Fruit fly (Drosophila melanogaster): Measurements from ENCODE around the gene CG13678.
A peak's percentile ranks its signal among the peaks of the same experiment; 100 is the strongest.

Gene CG13678

dm6 chr3L:8186627-8187396 is 35.1 kb upstream of the CG13678 start, which contains the start of the genes ERR and Atg18a (continued):
- TF ChIP-seq CG6254 (GFP tag; optimal IDR thresholded peaks at IDR 0.05) (peak; percentile 34), chif (GFP tag; optimal IDR thresholded peaks at IDR 0.05) (peak; percentile 75 to 80), nerfin-2 (GFP tag; IDR thresholded peaks at IDR 0.05; ENCODE audit: partially characterized antibody) (0 out of 2 replicates have a peak, but pooled peaks have one; percentile 26), Asciz (GFP tag; optimal IDR thresholded peaks at IDR 0.05) (no peak), jumu (GFP tag; optimal IDR thresholded peaks at IDR 0.05) (peak; percentile 87), gce (GFP tag; IDR thresholded peaks at IDR 0.05) (peak; percentile 48; the same call in 1 of the 3 replicates), crp (GFP tag; optimal IDR thresholded peaks at IDR 0.05) (peak in 1 of 2 experiments; percentile 63), Taf1 (GFP tag; IDR thresholded peaks at IDR 0.05) (peak; percentile 78), sens-2 (GFP tag; IDR thresholded peaks at IDR 0.05) (peak; percentile 72; the same call in 1 of the 2 replicates), al (GFP tag; IDR thresholded peaks at IDR 0.05) (peak; percentile 91), nau (GFP tag; optimal IDR thresholded peaks at IDR 0.05) (no peak), CG30431 (GFP tag; optimal IDR thresholded peaks at IDR 0.05) (peak; percentile 74), wor (GFP tag; IDR thresholded peaks at IDR 0.05) (peak; percentile 83), ab (GFP tag; optimal IDR thresholded peaks at IDR 0.05) (peak; percentile 67), CG10274 (GFP tag; optimal IDR thresholded peaks at IDR 0.05) (peak; percentile 28), insv (GFP tag; optimal IDR thresholded peaks at IDR 0.05) (peak in 1 of 2 experiments; percentile 67), Doc3 (GFP tag; IDR thresholded peaks at IDR 0.05; ENCODE audit: partially characterized antibody) (peak; percentile 51; the same call in 1 of the 3 replicates), CG13287 (GFP tag; IDR thresholded peaks at IDR 0.05; ENCODE audit: partially characterized antibody) (peak; percentile 70), CG2129 (GFP tag; IDR thresholded peaks at IDR 0.05; ENCODE audit: partially characterized antibody) (0 out of 2 replicates have a peak, but pooled peaks have one; percentile 13), esg (GFP tag; conservative IDR thresholded peaks at IDR 0.05) (peak; percentile 87), mld (GFP tag; IDR thresholded peaks at IDR 0.05; ENCODE audit: partially characterized antibody) (no peak), Eip74EF (GFP tag; optimal IDR thresholded peaks at IDR 0.05) (no peak), Lpt (GFP tag; optimal IDR thresholded peaks at IDR 0.05) (no peak), CG7271 (tag; optimal IDR thresholded peaks at IDR 0.05) (peak; percentile 39), H2.0 (GFP tag; IDR thresholded peaks at IDR 0.05) (peak; percentile 79), Bgb (GFP tag; IDR thresholded peaks at IDR 0.05; ENCODE audit: partially characterized antibody) (peak; percentile 34; the same call in 1 of the 2 replicates), CG12391 (tag; optimal IDR thresholded peaks at IDR 0.05) (peak; percentile 91), CG3726 (GFP tag; IDR thresholded peaks at IDR 0.05) (peak; percentile 84; the same call in 2 of the 3 replicates), Xrp1 (GFP tag; IDR thresholded peaks at IDR 0.05) (peak; percentile 80), ttk (GFP tag; IDR thresholded peaks at IDR 0.05) (peak; percentile 81), Dek (tag; optimal IDR thresholded peaks at IDR 0.05) (peak; percentile 87), zfh1 (GFP tag; IDR thresholded peaks at IDR 0.05) (peak; percentile 82; the same call in 2 of the 3 replicates), hbn (GFP tag; IDR thresholded peaks at IDR 0.05; ENCODE audit: partially characterized antibody) (peak; percentile 50; the same call in 1 of the 2 replicates), Scr (GFP tag; IDR thresholded peaks at IDR 0.05; ENCODE audit: partially characterized antibody) (peak; percentile 73), CG5245 (GFP tag; optimal IDR thresholded peaks at IDR 0.05) (peak; percentile 82), CG14014 (GFP tag; IDR thresholded peaks at IDR 0.05) (peak; percentile 85), CHES-1-like (GFP tag; optimal IDR thresholded peaks at IDR 0.05) (peak; percentile 79), fu2 (GFP tag; optimal IDR thresholded peaks at IDR 0.05) (peak; percentile 84), ato (GFP tag; IDR thresholded peaks at IDR 0.05; ENCODE audit: partially characterized antibody) (no peak), CG12942 (GFP tag; optimal IDR thresholded peaks at IDR 0.05) (peak; percentile 81), gcm (GFP tag; optimal IDR thresholded peaks at IDR 0.05) (peak; percentile 49), CG11247 (GFP tag; IDR thresholded peaks at IDR 0.05) (peak; percentile 80), YL-1 (GFP tag; optimal IDR thresholded peaks at IDR 0.05) (peak; percentile 74), Sry-β (GFP tag; optimal IDR thresholded peaks at IDR 0.05) (peak; percentile 76), vnd (GFP tag; IDR thresholded peaks at IDR 0.05; ENCODE audit: partially characterized antibody) (peak; percentile 60; the same call in 2 of the 3 replicates), sr (GFP tag; IDR thresholded peaks at IDR 0.05) (peak; percentile 46; the same call in 1 of the 3 replicates)

Measured in whole organism, embryonic.